Worm (Caenorhabditis elegans) whole organism, L1 larva: ENCODE data around the gene str-232.

Experiments
- C34B4.2 ChIP-seq: sonication (generic microtip); optimal IDR thresholded peaks from 2 replicates; lab custom pipeline; 2017; ENCODE audit warnings: mild to moderate bottlenecking, missing genetic modification characterization, missing compliant biosample characterization
- F16B12.6 ChIP-seq: fragments of 150-350 bp; optimal IDR thresholded peaks from 2 replicates; lab custom pipeline; 2014; ENCODE audit warnings: missing biosample characterization, missing genetic modification characterization
- alr-1 ChIP-seq: fragments of 200-800 bp; sonication (Bioruptor generic); optimal IDR thresholded peaks from 2 replicates; lab custom pipeline; 2018; ENCODE audit warnings: borderline replicate concordance, mild to moderate bottlenecking, missing genetic modification characterization, missing compliant biosample characterization
- aly-2 ChIP-seq: fragments of 150-350 bp; optimal IDR thresholded peaks from 2 replicates; lab custom pipeline; 2014; ENCODE audit warnings: missing biosample characterization, missing genetic modification characterization
- ama-1 ChIP-seq: fragments of 150-350 bp; optimal IDR thresholded peaks from 2 replicates; lab custom pipeline; 2014
- ceh-63 ChIP-seq: fragments of 200-800 bp; sonication (Bioruptor generic); optimal IDR thresholded peaks from 2 replicates; lab custom pipeline; 2018; ENCODE audit warnings: mild to moderate bottlenecking, missing genetic modification characterization, missing compliant biosample characterization
- ceh-90 ChIP-seq: sonication (generic microtip); optimal IDR thresholded peaks from 2 replicates; lab custom pipeline; 2016; ENCODE audit warnings: missing genetic modification characterization, missing compliant biosample characterization
- ces-1 ChIP-seq: fragments of 150-350 bp; optimal IDR thresholded peaks from 2 replicates; lab custom pipeline; 2014; ENCODE audit warnings: missing biosample characterization, missing genetic modification reagents, missing genetic modification characterization
- efl-1 ChIP-seq, 4 experiments: fragments of 150-350 bp; optimal IDR thresholded peaks in 3 of 4; peaks in 1 of 4; 1 replicate in 1 of 4; 2 replicates in 3 of 4; lab custom pipeline; 2014; ENCODE audit warnings: missing biosample characterization in 2 of 4, missing genetic modification characterization in 2 of 4, missing genetic modification reagents in 2 of 4
- efl-3 ChIP-seq: fragments of 200-800 bp; sonication (Bioruptor generic); optimal IDR thresholded peaks from 2 replicates; lab custom pipeline; 2018; ENCODE audit warnings: mild to moderate bottlenecking, missing genetic modification characterization, missing compliant biosample characterization
- egl-13 ChIP-seq: sonication (generic microtip); optimal IDR thresholded peaks from 2 replicates; lab custom pipeline; 2016; ENCODE audit warnings: missing genotype, missing genetic modification reagents, missing genetic modification characterization, missing compliant biosample characterization
- egl-27 ChIP-seq, 2 experiments: fragments of 150-350 bp in 1 of 2; sonication (generic microtip); optimal IDR thresholded peaks; 3 replicates each; lab custom pipeline; 2017 to 2018; ENCODE audit warnings: missing biosample characterization in 2 of 2, missing genetic modification characterization in 2 of 2, missing genetic modification reagents in 2 of 2
- elt-2 ChIP-seq: sonication (generic microtip); optimal IDR thresholded peaks from 2 replicates; lab custom pipeline; 2016; ENCODE audit warnings: missing genetic modification characterization, mild to moderate bottlenecking, inconsistent platforms, missing compliant biosample characterization, missing genetic modification reagents
- ets-5 ChIP-seq: fragments of 200-800 bp; sonication (Bioruptor generic); IDR thresholded peaks from 2 replicates; pipeline ENCODE4 v1.3.6; 2022; ENCODE audit warnings: missing genetic modification characterization, missing compliant biosample characterization
- fkh-4 ChIP-seq: sonication (generic microtip); optimal IDR thresholded peaks from 2 replicates; lab custom pipeline; 2016; ENCODE audit warnings: missing compliant biosample characterization, missing genetic modification characterization, borderline replicate concordance
- fkh-8 ChIP-seq: sonication (generic microtip); optimal IDR thresholded peaks from 2 replicates; lab custom pipeline; 2016; ENCODE audit warnings: mild to moderate bottlenecking, missing genetic modification characterization, missing compliant biosample characterization
- grh-1 ChIP-seq: fragments of 200-800 bp; sonication (Bioruptor generic); IDR thresholded peaks from 2 replicates; pipeline ENCODE4 v1.3.6; 2022; ENCODE audit warnings: missing genetic modification reagents, missing genetic modification characterization, missing compliant biosample characterization
- hlh-4 ChIP-seq: sonication (generic microtip); optimal IDR thresholded peaks from 2 replicates; lab custom pipeline; 2016; ENCODE audit warnings: mild to moderate bottlenecking, missing genetic modification characterization, missing compliant biosample characterization
- lin-13 ChIP-seq: fragments of 150-350 bp; optimal IDR thresholded peaks from 2 replicates; lab custom pipeline; 2014; ENCODE audit warnings: missing biosample characterization, missing genetic modification reagents, missing genetic modification characterization
- lin-15B ChIP-seq: fragments of 150-350 bp; sonication (generic microtip); optimal IDR thresholded peaks from 3 replicates; lab custom pipeline; 2014; ENCODE audit warnings: missing biosample characterization, missing genetic modification characterization
- lir-3 ChIP-seq: sonication (generic microtip); optimal IDR thresholded peaks from 2 replicates; lab custom pipeline; 2016; ENCODE audit warnings: mild to moderate bottlenecking, missing genetic modification characterization, moderate library complexity, missing compliant biosample characterization; ENCODE audit not compliant: poor library complexity
- lsy-2 ChIP-seq, 2 experiments: fragments of 150-350 bp; optimal IDR thresholded peaks; 2 replicates each; lab custom pipeline; 2014; ENCODE audit warnings: missing biosample characterization in 2 of 2, missing genetic modification characterization in 2 of 2
- mep-1 ChIP-seq: fragments of 150-350 bp; optimal IDR thresholded peaks from 2 replicates; lab custom pipeline; 2014; ENCODE audit warnings: missing biosample characterization, missing genetic modification characterization
- nhr-11 ChIP-seq: fragments of 150-350 bp; optimal IDR thresholded peaks from 2 replicates; lab custom pipeline; 2014; ENCODE audit warnings: missing biosample characterization, missing genetic modification characterization
- nhr-12 ChIP-seq: sonication (generic microtip); optimal IDR thresholded peaks from 2 replicates; lab custom pipeline; 2017; ENCODE audit warnings: missing biosample characterization, missing genetic modification characterization
- nhr-19 ChIP-seq: fragments of 200-800 bp; sonication (Bioruptor generic); conservative IDR thresholded peaks from 2 replicates; pipeline ENCODE4 v1.3.6; 2022; ENCODE audit warnings: missing genetic modification characterization, missing compliant biosample characterization
- nhr-237 ChIP-seq: fragments of 150-350 bp; optimal IDR thresholded peaks from 2 replicates; lab custom pipeline; 2014; ENCODE audit warnings: missing biosample characterization, missing genetic modification characterization
- nhr-76 ChIP-seq: sonication (generic microtip); optimal IDR thresholded peaks from 2 replicates; lab custom pipeline; 2017; ENCODE audit warnings: missing biosample characterization, missing genetic modification characterization
- nhr-90 ChIP-seq: sonication (generic microtip); optimal IDR thresholded peaks from 2 replicates; lab custom pipeline; 2016; ENCODE audit warnings: mild to moderate bottlenecking, missing genetic modification characterization, missing compliant biosample characterization; ENCODE audit not compliant: poor library complexity
- pag-3 ChIP-seq: sonication (generic microtip); optimal IDR thresholded peaks from 2 replicates; lab custom pipeline; 2017; ENCODE audit warnings: missing genetic modification characterization, mild to moderate bottlenecking, missing compliant biosample characterization, antibody characterized with exemption, borderline replicate concordance; ENCODE audit not compliant: insufficient read depth
- pax-3 ChIP-seq: fragments of 200-800 bp; sonication (Bioruptor generic); optimal IDR thresholded peaks from 2 replicates; lab custom pipeline; 2018; ENCODE audit warnings: mild to moderate bottlenecking, missing genetic modification characterization, moderate library complexity, missing compliant biosample characterization
- pqm-1 ChIP-seq: sonication (generic microtip); optimal IDR thresholded peaks from 3 replicates; lab custom pipeline; 2017; ENCODE audit warnings: missing biosample characterization, missing genetic modification characterization
- skn-1 ChIP-seq: fragments of 150-350 bp; optimal IDR thresholded peaks from 2 replicates; lab custom pipeline; 2014; ENCODE audit warnings: missing biosample characterization, missing genetic modification characterization
- snu-23 ChIP-seq: sonication (generic microtip); optimal IDR thresholded peaks from 2 replicates; lab custom pipeline; 2016; ENCODE audit warnings: missing genetic modification characterization, missing compliant biosample characterization
- sox-4 ChIP-seq: sonication (generic microtip); optimal IDR thresholded peaks from 2 replicates; lab custom pipeline; 2016; ENCODE audit warnings: missing genetic modification characterization, missing compliant biosample characterization
- sptf-1 ChIP-seq: fragments of 150-350 bp; optimal IDR thresholded peaks from 2 replicates; lab custom pipeline; 2014; ENCODE audit warnings: missing biosample characterization, missing genetic modification characterization
- sup-37 ChIP-seq: fragments of 200-800 bp; sonication (Bioruptor generic); optimal IDR thresholded peaks from 2 replicates; lab custom pipeline; 2018; ENCODE audit warnings: mild to moderate bottlenecking, missing genetic modification characterization, missing compliant biosample characterization
- tlp-1 ChIP-seq: fragments of 150-350 bp; optimal IDR thresholded peaks from 2 replicates; lab custom pipeline; 2014; ENCODE audit warnings: missing biosample characterization, missing genetic modification characterization
- unc-130 ChIP-seq: fragments of 150-350 bp; optimal IDR thresholded peaks from 2 replicates; lab custom pipeline; 2017; ENCODE audit warnings: missing biosample characterization, missing genetic modification characterization, inconsistent platforms
- unc-62 ChIP-seq: fragments of 150-350 bp; optimal IDR thresholded peaks from 2 replicates; lab custom pipeline; 2014; ENCODE audit warnings: missing biosample characterization, missing genetic modification reagents, missing genetic modification characterization
- unc-86 ChIP-seq: sonication (generic microtip); optimal IDR thresholded peaks from 2 replicates; lab custom pipeline; 2016; ENCODE audit warnings: missing genetic modification characterization, missing compliant biosample characterization
- xbp-1 ChIP-seq: sonication (generic microtip); optimal IDR thresholded peaks from 2 replicates; lab custom pipeline; 2016; ENCODE audit warnings: missing genetic modification characterization, missing compliant biosample characterization
- zag-1 ChIP-seq: fragments of 150-350 bp; optimal IDR thresholded peaks from 2 replicates; lab custom pipeline; 2014; ENCODE audit warnings: missing biosample characterization, missing genetic modification characterization
- zip-4 ChIP-seq: fragments of 200-800 bp; sonication (Bioruptor generic); optimal IDR thresholded peaks from 2 replicates; lab custom pipeline; 2018; ENCODE audit warnings: mild to moderate bottlenecking, missing genetic modification characterization, moderate library complexity, missing compliant biosample characterization
- ztf-11 ChIP-seq, 2 experiments: sonication (generic microtip); optimal IDR thresholded peaks; 2 replicates each; lab custom pipeline; 2016 to 2017; ENCODE audit warnings: missing genetic modification characterization in 2 of 2, missing biosample characterization in 1 of 2, missing compliant biosample characterization in 1 of 2

The str-232 gene

DNA sequence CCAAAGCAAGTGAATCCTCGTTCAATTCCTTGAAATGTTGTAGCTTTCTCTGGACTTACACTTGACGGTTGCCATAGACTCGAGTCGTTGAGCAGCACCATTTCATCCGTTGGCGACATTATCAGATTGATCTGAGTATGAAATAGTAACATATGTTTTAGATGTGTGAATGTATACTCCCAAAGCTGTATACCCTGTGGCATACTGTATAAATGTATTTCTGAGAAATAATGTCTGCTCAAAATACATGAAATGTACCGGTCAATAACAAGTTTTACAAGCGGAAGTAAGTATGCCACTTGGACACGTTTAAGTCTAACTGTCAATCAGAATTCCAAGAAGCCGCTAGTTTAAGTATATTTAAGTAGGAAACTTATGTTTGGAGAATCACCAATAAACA lies 6.0 kb downstream of the str-232 start, which contains the start of gene str-233:
Gene str-233 (minus strand): TSS at position 101 of the 400 bp plus-strand sequence.
- TF ChIP-seq F16B12.6 (no peak), sptf-1 (tag; lab: Kevin White, UChicago) (no peak), lin-15B (no peak), ceh-90 (tag; lab: Kevin White, UChicago) (no peak), ceh-63 (GFP tag; lab: Kevin White, UChicago) (no peak), nhr-90 (tag; lab: Kevin White, UChicago) (no peak), lsy-2 (tag; optimal IDR thresholded peaks at IDR 0.05; lab: Kevin White, UChicago) (no peak), lin-13 (GFP tag; lab: Kevin White, UChicago) (no peak), unc-130 (no peak), nhr-76 (tag; lab: Kevin White, UChicago) (no peak), unc-86 (no peak), zag-1 (tag; lab: Kevin White, UChicago) (no peak), unc-62 (no peak), nhr-19 (GFP tag; lab: Robert Waterston, UW) (no peak)

DNA sequence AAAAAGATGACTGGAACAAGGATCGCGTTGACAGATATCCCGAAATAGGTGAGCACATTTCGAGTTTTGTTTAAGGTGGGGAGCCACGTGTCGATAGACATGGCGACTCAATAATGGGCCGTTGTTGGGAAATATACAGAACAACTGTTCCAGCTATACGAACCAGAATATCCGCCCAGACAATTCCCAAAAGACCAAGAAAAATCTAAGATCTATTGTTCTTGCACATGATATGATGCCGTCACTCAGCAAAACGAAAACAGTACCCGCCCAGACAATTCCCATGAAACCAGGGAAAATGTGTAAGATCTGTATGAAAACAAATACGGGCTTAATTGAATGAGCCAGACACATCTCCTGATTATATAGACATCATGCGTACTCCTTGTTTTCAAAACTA lies 8.0 kb downstream of the str-232 start, which contains the start of gene str-231:
Gene str-231 (minus strand): TSS at position 101 of the 400 bp plus-strand sequence.
- TF ChIP-seq alr-1 (tag; lab: Kevin White, UChicago): no peak
- TF ChIP-seq egl-13 (tag; lab: Kevin White, UChicago): no peak
- TF ChIP-seq fkh-8 (tag; lab: Kevin White, UChicago): peak; percentile 38
- no peak for TF ChIP-seq ceh-90 (tag; lab: Kevin White, UChicago)
- TF ChIP-seq zip-4 (GFP tag; lab: Kevin White, UChicago): no peak
- no peak for TF ChIP-seq nhr-237 (tag; lab: Kevin White, UChicago)
- TF ChIP-seq efl-1 (optimal IDR thresholded peaks at IDR 0.05; lab: Kevin White, UChicago): no peak
- peak in 1 of 2 experiments; percentile 45 for TF ChIP-seq efl-1 (GFP tag; optimal IDR thresholded peaks at IDR 0.05 in 1 of 2; lab: Kevin White, UChicago)

DNA sequence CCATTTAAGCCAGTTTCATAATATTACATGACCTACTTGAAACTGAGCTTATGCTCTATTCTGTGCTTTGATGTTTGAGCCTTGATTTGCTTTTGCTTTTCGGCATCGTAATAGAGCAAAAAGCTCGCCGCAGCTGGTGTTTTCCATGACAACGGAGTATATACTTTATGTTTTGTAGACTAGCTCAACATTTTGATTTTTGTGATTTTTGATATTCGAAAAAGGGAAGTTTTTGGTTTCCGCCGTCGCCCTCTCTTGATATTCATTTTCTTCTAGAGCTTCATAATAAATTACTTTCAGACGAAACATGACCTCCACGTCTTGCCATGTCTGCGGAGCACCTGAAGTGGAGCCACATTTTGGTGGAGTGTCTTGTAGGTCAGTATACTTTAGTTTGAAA lies 13.3 kb downstream of the str-232 start, which contains the start of gene nhr-63:
Gene nhr-63 (plus strand): TSS at position 301 of the 400 bp plus-strand sequence.
- no peak for TF ChIP-seq C34B4.2 (tag; lab: Kevin White, UChicago)
- no peak for TF ChIP-seq ztf-11 (tag; optimal IDR thresholded peaks at IDR 0.05; lab: Kevin White, UChicago)
- TF ChIP-seq efl-1 (optimal IDR thresholded peaks at IDR 0.05; lab: Kevin White, UChicago): no peak
- peak in 1 of 2 experiments; percentile 3 for TF ChIP-seq efl-1 (GFP tag; optimal IDR thresholded peaks at IDR 0.05 in 1 of 2; lab: Kevin White, UChicago)
- TF ChIP-seq sox-4: no peak
- no peak for TF ChIP-seq sup-37 (GFP tag; lab: Kevin White, UChicago)
- TF ChIP-seq pax-3: no peak
- TF ChIP-seq skn-1 (tag; lab: Kevin White, UChicago): no peak
- no peak for TF ChIP-seq zip-4 (GFP tag; lab: Kevin White, UChicago)

DNA sequence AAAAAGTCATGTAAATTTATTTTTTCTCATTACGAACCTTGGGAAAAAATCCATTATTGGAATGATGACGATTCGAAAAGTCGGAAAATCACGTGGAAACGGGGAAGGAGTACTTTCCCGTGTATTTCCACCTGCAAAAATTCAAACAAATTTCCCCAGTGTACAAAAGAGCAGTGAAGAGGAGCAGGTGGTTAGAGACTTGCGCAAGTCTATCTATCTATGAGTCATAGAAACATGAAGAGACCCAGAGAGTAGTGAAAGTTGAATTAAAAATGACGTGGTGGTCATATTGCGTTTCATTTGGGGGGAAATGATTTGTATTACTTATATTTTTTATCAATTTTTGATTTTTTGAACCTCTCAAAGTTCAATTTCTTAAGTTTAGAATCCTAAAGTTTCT lies 15.1 kb downstream of the str-232 start, which contains the start of gene nhr-50:
Gene nhr-50 (minus strand): TSS at position 199 of the 400 bp plus-strand sequence.
- TF ChIP-seq nhr-237 (tag; lab: Kevin White, UChicago) (peak; percentile 18), egl-13 (tag; lab: Kevin White, UChicago) (no peak), ets-5 (GFP tag; lab: Robert Waterston, UW) (no peak), ceh-90 (tag; lab: Kevin White, UChicago) (no peak), tlp-1 (tag; lab: Kevin White, UChicago) (no peak), nhr-12 (tag; lab: Kevin White, UChicago) (no peak), hlh-4 (tag; lab: Kevin White, UChicago) (peak; percentile 80), grh-1 (no peak), pax-3 (peak; percentile 36), egl-27 (tag; optimal IDR thresholded peaks at IDR 0.05; lab: Kevin White, UChicago) (peak in 1 of 2 experiments; percentile 26), snu-23 (GFP tag; lab: Kevin White, UChicago) (peak; percentile 46), pag-3 (tag; lab: Kevin White, UChicago) (no peak), lir-3 (no peak), fkh-4 (tag; lab: Kevin White, UChicago) (no peak), unc-130 (no peak), mep-1 (tag; lab: Kevin White, UChicago) (peak; percentile 25), alr-1 (tag; lab: Kevin White, UChicago) (no peak), ama-1 (lab: Kevin White, UChicago) (no peak), elt-2 (peak; percentile 83), efl-3 (GFP tag; lab: Kevin White, UChicago) (no peak), ces-1 (GFP tag; lab: Kevin White, UChicago) (no peak), pqm-1 (tag; lab: Kevin White, UChicago) (no peak), nhr-11 (tag; lab: Kevin White, UChicago) (no peak), sup-37 (GFP tag; lab: Kevin White, UChicago) (no peak), aly-2 (tag; lab: Kevin White, UChicago) (no peak), ceh-63 (GFP tag; lab: Kevin White, UChicago) (no peak), xbp-1 (tag; lab: Kevin White, UChicago) (peak; percentile 17), C34B4.2 (tag; lab: Kevin White, UChicago) (no peak)
